Worm (Caenorhabditis elegans) whole organism, dauer: ENCODE data around the gene M162.15.

ENCODE experiments used
- unc-62 ChIP-seq: sonication (generic microtip); optimal IDR thresholded peaks from 2 replicates; lab custom pipeline; 2017; ENCODE audit warnings: missing biosample characterization, missing genetic modification reagents, missing genetic modification characterization

Gene M162.15

DNA sequence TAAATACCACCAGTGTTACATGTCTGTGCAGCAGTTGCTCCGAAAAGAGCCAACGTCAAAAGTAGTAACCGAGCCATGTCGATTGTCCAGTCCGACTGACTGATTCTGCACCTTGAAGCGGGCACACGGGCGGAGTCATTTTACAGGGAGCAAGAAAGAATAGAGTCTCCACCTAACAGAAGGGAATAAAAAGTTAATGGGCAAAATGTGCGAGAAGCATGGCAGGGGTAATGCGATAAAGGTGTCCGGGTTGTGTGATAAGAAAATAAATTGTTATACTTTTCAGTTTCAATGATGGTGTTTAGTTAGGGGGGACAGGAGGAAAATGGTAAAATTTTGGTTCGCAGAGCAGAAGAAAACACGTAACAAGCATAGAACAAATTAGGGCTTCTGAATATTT lies 16.3 kb downstream of the M162.15 start, which contains the start of gene clec-50:
Gene clec-50 (minus strand): TSS at position 109 of the 400 bp plus-strand sequence.
- no peak for TF ChIP-seq unc-62

DNA sequence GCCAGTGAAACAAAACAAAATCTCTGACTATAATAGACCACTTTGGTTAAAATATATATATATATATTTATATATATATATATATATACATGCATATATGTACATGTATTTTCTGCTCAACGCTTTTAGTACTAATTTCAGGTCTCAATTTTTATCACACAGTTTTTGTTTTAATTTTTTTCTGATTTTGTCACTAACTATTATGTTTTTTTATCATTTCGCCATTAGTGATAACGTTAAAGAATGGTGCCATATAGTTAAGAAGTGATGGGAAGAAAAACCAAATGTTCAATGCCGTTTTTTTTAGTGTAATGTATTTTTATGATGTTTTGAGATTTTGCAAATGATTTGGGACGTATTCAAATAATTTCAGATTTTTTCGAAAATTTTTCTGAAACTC lies 17.2 kb downstream of the M162.15 start:
- no peak for TF ChIP-seq unc-62

DNA sequence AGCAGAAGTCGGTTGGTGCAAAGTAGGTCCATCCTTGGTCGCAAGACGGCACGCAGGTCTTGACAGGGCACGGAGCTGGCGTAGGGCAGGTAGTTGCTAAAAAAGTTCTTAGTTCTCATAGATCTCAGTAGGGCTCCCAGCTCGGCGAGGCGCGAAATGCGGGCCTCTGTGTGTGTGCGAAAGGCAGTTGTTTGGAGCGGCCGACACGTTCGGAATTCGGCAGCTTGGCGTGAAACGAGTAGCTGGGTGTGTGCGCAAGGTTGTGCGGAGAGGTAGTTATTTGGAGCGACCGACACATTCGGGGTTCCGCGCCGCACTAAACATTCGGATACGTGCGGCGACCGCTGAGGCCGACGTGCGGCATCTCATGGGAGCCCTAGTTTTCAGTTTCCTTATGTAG lies 18.7 kb downstream of the M162.15 start:
- TF ChIP-seq unc-62: no peak

DNA sequence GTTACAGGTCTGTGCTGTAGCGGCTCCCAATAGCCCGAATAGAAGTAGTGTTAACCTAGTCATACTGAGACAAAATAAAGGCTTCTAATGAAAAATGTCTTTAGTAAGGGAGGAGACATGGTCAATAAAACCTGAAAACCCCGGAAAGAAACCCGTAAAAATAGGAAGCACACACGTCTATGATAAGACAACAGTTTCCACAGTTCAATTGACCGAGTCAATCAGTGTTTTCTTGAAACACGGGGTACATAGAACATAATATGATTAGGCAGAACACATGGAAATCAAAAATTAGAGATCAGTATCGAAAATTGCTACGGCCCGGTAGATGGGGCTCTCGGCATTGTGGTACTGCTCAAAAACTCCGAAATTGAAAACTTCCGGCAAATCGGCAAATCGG lies 20.4 kb downstream of the M162.15 start, which contains the start of gene clec-49:
Gene clec-49 (minus strand): TSS at position 103 of the 400 bp plus-strand sequence.
- TF ChIP-seq unc-62: no peak

DNA sequence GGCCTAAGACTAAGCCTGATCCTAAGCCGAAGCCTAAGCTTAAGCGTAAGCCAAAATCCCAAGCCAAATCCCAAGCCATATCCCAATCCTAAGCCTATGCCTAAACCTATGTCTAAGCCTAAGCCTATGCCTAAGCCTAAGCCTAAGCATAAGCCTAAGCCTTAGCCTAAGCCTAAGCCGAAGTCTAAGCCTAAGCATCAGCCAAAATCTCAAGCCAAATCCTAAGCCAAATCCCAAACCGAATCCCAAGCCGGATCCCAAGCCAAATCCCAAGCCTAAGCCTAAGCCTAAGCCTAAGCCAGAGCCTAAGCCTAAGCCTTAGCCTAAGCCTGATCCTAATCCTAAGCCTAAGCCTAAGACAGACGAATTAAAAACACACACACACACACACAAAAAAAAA lies 24.4 kb downstream of the M162.15 start:
- TF ChIP-seq unc-62: no peak

DNA sequence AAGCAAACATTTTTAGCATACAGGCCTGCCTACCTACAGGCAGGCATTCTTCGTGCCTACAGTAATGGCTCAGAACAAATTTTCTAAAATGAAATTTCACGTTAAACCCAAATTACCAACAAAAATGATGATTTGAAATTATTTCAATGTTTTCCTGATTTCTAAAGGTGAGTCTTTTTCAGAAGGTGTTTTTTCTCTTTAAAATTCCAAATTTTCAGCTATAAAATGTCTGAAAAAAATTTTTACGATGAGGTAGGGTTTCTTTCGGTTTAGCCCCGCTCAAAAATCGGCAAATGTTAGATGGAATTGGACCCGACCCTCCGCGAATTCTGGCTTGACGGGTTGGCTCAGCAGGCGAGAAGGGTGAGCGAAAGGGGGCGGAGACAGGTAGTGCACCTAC lies 25.7 kb downstream of the M162.15 start, which contains the start of gene W04E12.5:
Gene W04E12.5 (plus strand): TSS at position 301 of the 400 bp plus-strand sequence.
- TF ChIP-seq unc-62: no peak

DNA sequence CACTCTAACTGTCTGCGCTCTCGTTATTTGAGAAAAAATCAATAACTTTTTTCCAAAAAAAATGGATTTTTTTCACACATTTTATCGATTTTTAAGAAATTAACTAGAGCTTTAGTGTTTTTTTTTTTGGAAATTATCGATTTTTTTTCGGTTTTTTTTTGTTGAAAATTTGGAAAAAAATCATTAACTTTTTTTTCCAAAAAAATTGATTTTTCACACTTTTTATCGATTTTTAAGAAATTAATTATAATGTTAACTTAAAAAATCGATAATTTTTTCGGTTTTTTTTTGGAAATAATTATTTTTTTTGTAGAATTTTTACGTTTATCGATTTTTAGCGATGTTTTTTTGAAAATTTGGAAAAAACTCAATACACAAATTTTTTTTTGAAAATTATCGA lies 27.4 kb downstream of the M162.15 start:
- TF ChIP-seq unc-62: no peak

DNA sequence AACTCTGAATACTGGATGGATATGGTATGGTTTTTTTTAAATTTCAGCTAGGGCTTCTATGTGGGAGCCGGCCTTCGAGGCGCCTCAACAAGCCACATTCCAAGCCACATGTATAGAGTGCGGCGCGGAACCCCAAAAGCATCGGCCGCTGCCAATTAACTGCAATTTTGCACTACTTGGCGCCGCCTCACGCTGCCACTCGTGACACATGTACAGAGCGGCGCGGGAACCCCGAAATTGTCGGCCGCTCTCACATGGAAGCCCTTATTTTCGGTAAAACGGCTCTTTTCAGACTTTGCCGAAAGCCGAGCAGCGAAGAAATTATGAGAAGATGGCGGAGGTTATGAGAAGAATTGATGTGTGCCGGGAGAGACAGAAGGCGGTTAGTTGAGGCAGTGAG lies 27.8 kb downstream of the M162.15 start:
- TF ChIP-seq unc-62: no peak

DNA sequence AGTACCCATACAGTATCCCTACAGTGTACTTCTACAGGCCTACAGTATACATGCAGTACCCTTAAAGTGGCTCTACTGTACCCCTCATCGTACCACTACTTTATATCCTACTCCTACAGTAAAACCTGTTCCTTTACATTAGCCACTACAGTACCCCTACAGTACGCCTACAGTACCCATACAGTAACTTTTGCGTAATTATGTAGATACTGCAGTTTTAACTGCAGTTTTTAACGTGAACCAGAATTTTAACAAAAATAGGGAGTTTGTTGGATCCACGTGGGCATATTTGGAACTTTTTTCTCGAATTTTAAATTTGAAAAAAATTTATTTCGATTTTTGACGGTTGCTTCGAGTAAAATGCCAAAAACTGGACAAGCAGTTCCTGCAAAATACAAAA lies 28.3 kb downstream of the M162.15 start, which contains the start of gene W04E12.4:
Gene W04E12.4 (plus strand): TSS at position 301 of the 400 bp plus-strand sequence.
- TF ChIP-seq unc-62: no peak

DNA sequence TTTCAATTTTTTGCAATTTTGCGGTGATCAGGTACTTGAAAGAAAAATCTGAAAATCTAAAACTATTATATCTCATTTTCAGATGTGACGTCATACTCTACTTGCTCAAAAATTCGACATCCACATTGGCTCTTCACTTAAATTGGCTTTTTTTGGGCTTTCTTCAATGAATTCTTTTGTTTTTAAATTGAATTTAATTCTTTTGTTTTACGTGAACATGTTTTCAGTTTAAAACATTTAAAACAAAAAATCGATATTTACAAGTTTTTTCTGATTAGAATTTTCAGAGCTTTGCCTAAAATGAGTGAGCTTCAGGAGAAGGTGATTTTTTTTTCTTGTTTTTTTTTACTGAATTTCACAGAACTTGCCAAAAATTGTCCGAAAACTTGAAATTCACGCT lies 29.9 kb downstream of the M162.15 start, which contains the start of gene W04E12.3:
Gene W04E12.3 (plus strand): TSS at position 301 of the 400 bp plus-strand sequence.
- TF ChIP-seq unc-62: no peak

DNA sequence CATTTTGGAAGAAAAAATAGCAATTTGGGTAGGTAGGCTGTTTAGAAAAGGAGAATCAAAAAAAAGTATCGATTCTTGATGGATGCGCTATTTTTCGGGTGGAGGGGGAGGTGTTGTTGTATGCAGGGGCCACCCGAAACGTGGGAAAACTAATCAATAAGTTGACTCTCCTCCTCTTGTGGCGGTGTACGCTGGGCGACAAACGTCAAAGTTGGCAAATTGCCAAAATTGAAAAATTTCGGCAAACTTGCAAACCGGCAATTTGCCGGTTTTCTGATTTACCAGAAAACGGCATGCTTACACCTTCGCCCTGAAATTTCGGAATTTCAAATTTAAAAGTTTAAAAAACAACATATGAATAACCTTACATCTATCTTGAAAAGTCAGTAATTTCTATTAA lies 30.5 kb downstream of the M162.15 start, which contains the start of gene W04E12.2:
Gene W04E12.2 (minus strand): TSS at position 101 of the 400 bp plus-strand sequence.
- TF ChIP-seq unc-62: no peak

DNA sequence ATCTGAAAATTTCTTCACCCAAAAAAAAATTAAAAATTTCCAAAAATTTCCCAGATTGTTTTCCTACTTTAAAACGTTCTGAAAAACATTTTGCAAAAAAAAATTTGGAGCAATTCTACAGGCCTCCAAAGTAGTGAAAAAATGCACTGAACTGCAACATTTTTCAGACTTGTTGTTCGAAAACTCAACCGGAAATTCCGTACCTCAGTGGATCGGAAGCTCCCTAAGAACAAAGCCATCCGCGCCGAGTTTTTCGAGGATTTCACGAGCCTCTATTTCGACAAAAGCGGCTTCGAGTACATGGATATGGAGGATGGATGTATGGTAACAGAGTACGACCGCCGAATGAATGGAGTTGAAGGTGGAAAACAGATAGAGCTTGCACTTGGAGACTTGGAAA lies 33.4 kb downstream of the M162.15 start, which contains the start of gene fbxa-131:
Gene fbxa-131 (plus strand): TSS at position 301 of the 400 bp plus-strand sequence.
- no peak for TF ChIP-seq unc-62

DNA sequence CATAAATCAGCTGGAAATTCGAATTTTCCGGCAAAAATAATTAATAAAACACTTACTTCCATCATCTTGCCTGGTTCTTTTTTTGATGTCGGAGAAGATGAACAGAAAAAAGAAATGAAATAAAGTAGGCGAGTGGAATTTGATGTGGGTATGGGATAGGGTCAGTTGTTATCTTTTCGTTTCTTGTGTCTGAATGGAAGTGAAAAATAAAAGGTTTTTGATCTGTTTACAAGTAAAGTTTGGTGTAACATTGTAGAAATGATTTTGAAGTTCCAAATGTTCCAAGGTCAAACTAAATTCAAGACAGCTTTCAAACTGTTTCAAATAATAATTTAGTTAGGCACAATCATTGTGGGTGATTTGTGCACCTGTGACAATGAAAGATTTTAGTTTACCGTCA lies 34.1 kb downstream of the M162.15 start, which contains the start of gene W04E12.7:
Gene W04E12.7 (minus strand): TSS at position 101 of the 400 bp plus-strand sequence.
- TF ChIP-seq unc-62: no peak

DNA sequence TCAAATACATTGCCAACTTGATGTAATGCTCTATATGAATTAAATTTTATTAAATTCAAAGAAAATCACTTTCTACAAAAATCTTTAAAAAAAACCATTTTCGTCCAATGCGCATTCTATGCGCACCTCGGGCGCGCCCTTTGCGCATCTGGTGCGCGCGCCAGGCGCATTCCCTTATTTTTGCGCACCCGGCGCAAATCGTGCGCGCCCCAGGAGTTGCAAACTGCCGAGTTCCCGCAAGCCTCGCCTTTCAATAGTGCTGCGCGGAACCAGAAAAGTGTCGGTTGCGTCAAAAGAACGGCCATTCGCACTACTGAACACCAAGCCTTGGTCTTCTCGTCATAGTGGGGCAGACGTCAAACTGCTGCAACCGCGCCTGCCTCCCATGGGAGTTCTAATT lies 37.8 kb downstream of the M162.15 start:
- TF ChIP-seq unc-62: no peak

DNA sequence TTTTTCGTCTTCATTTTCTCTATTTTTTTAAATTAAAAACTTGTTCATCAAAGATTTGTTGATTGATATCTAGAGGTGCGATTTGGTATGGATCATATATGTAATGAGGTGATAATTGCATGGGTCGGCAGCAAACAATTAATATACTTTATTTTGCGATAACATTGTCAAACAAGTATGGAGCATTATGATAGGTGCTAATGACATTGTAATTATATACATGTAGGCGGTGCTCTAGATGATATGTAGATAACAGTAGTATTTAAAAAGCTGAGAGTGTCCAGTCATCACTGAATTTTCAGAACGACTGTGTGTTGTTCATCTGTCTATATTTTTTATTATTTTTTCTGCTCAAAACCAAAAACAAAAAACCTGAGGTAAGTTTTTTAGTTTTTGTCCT lies 41.3 kb downstream of the M162.15 start, which contains the start of gene Y116F11A.1:
Gene Y116F11A.1 (plus strand): TSS at position 301 of the 400 bp plus-strand sequence.
- TF ChIP-seq unc-62: no peak

DNA sequence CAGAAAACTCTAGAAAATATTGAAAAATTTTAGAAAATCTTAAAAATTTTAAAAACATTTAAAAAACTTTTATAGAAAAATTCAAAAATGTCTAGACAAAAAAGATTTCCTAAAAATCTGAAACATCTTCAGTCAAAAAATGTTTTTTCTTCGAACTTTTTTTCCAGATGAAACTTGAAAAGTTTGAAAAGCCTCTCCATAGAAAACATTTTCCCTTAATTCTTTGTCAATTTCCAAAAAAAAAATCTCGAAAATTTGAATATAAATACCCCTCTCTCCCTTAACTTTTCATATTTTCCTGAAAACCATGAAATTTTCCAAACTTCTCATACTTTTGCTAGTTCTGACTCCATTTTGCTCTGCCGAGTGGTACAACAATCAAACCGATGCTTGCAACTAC lies 42.8 kb downstream of the M162.15 start, which contains the start of gene Y116F11A.3:
Gene Y116F11A.3 (plus strand): TSS at position 301 of the 400 bp plus-strand sequence.
- TF ChIP-seq unc-62: no peak

DNA sequence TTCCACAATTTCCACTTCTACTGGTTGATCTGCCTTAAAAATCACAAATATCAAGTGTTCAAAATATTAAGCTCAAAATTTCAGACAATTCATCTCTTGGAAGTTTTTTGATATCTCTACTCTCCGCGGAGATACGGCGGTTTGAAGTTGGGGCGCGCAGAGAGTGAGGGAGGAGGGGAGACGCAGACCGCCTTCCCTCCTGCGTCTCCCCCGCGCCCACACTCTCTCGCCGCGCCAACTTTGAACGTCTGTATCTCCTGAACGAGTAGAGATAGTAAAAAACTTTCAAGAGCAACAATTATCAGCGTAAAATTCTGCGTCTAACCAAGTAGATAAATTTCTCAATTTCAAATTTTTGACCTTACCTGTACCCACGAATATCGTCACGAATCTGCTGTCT lies 43.6 kb downstream of the M162.15 start:
- TF ChIP-seq unc-62: no peak

DNA sequence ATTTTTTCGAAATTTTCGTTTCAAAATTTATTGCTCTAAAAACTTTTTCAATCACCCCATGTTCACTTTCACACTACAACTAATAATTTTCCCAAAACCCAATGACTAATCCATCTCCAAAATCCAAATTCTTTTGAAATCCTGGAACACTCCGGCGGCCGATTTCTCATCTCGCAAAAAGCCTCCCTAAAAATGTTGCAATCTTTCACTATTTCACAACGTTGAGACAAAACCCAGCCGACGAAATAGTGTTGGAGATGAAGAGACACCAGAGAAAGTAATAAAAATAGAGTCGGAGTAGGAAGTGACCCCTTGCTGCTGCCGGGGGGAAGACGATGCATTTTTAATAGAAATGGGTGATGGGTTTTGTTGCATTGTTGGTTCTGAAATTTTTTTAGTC lies 47.0 kb downstream of the M162.15 start:
- TF ChIP-seq unc-62: no peak

DNA sequence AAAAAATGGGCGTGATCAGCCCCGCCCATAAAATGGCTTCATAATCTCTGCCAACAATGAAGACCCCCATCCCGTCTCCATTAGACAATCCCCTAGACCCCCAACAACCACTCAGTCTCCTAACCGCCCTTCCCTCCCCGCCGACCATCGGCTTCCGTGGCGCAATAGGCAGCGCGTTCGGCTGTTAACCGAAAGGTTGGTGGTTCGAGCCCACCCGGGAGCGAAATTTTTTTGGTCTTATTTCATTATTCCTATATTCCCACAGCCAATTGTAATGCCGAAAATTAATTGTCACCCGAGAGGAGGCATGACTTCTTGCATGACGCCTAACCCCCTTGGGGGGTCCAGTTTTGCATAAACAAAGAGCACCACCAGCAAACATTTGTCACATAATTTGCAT lies 48.7 kb downstream of the M162.15 start:
- no peak for TF ChIP-seq unc-62
